Worm (Caenorhabditis elegans): Measurements from ENCODE around the gene C46C2.7.

Gene C46C2.7

ce11 chrIV:9212121-9212520, 17.5 kb downstream of the C46C2.7 start, which contains the start of gene C46C2.6:
Gene C46C2.6 (plus strand): TSS chrIV:9212421.
- no peak for TF ChIP-seq ztf-29 (GFP tag; IDR thresholded peaks at IDR 0.05)
- no peak for TF ChIP-seq T22C8.4 (GFP tag; IDR thresholded peaks at IDR 0.05)
- TF ChIP-seq cog-1 (tag; optimal IDR thresholded peaks at IDR 0.05): no peak
- no peak for TF ChIP-seq med-1 (GFP tag; optimal IDR thresholded peaks at IDR 0.05; ENCODE audit: insufficient read depth)
- no peak for TF ChIP-seq ztf-23 (GFP tag; IDR thresholded peaks at IDR 0.05)
- no peak for TF ChIP-seq klf-2 (GFP tag; conservative IDR thresholded peaks at IDR 0.05)
- TF ChIP-seq flt-1 (GFP tag; IDR thresholded peaks at IDR 0.05): no peak
- no peak for TF ChIP-seq ref-1 (GFP tag; conservative IDR thresholded peaks at IDR 0.05)
- no peak for TF ChIP-seq tab-1 (GFP tag; IDR thresholded peaks at IDR 0.05)

DNA sequence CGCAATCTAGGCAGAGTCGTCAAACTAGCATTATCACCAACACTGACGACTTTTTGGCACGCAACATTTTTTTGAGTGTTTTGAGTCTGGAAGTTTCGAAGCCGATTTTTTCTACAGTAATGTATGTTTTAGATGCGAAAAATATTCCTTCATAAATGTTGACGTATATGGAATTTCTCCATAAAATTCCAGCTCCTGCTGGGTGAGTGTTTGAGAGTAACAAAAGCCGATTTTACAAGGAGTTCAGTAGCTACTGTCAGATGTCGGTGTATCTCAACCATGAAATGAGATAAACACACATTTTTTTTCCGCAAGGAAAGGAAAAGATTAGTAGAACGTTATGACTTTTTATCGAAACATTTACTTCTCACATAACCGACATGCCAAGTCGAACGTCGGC, 20.2 kb downstream of the C46C2.7 start:
- TF ChIP-seq ztf-23 (GFP tag; IDR thresholded peaks at IDR 0.05) (no peak), ref-1 (GFP tag; conservative IDR thresholded peaks at IDR 0.05) (no peak), tab-1 (GFP tag; IDR thresholded peaks at IDR 0.05) (no peak), T22C8.4 (GFP tag; IDR thresholded peaks at IDR 0.05) (no peak), cog-1 (tag; optimal IDR thresholded peaks at IDR 0.05) (no peak), flt-1 (GFP tag; IDR thresholded peaks at IDR 0.05) (no peak), med-1 (GFP tag; optimal IDR thresholded peaks at IDR 0.05; ENCODE audit: insufficient read depth) (no peak), klf-2 (GFP tag; conservative IDR thresholded peaks at IDR 0.05) (no peak), ztf-29 (GFP tag; IDR thresholded peaks at IDR 0.05) (no peak)

DNA sequence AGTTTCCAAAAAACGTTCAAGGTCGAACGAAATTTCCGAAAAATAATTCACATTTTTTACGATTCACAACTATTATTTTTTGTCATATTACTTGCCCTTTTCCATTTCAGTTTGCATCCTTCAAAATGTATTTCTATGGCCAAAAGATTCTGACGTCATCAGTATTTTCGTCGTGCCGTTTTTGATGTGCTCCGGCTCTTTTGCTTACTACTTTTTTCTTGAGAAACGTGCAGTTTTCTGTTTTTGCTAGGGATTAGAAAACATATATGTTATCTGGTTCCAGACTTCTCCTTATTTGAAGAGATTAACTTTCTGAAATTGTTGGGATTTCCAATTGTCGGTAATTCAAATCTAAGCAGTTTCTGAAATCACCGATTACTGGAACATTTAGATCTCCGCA, 21.2 kb downstream of the C46C2.7 start:
- TF ChIP-seq cog-1 (tag; optimal IDR thresholded peaks at IDR 0.05): no peak
- TF ChIP-seq klf-2 (GFP tag; conservative IDR thresholded peaks at IDR 0.05): no peak
- TF ChIP-seq flt-1 (GFP tag; IDR thresholded peaks at IDR 0.05): no peak
- no peak for TF ChIP-seq med-1 (GFP tag; optimal IDR thresholded peaks at IDR 0.05; ENCODE audit: insufficient read depth)

DNA sequence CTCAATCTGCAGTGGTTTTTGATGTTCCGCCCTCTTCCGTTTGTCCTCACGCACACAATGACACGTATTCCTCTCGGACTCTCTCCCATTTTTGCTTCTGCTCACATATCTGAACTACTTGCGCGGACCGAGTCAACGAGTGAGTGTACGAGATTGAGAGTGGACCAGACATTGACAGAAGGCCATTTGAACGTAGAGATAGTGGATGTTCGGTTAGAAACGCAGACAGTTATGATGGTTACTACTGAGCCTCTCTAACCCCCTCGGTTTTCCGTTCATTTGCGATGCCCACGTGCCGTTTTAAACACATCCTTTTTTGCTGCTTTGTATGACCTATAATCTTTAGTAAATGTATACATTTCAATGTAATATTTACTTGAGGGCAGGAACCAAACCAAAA, 21.8 kb downstream of the C46C2.7 start:
- no peak for TF ChIP-seq cog-1 (tag; optimal IDR thresholded peaks at IDR 0.05)
- TF ChIP-seq flt-1 (GFP tag; IDR thresholded peaks at IDR 0.05): 0 out of 2 replicates have a peak, but pooled peaks have one; percentile 11
- no peak for TF ChIP-seq med-1 (GFP tag; optimal IDR thresholded peaks at IDR 0.05; ENCODE audit: insufficient read depth)

ce11 chrIV:9216956-9217355, 22.3 kb downstream of the C46C2.7 start:
- no peak for TF ChIP-seq cog-1 (tag; optimal IDR thresholded peaks at IDR 0.05)
- TF ChIP-seq flt-1 (GFP tag; IDR thresholded peaks at IDR 0.05): no peak
- TF ChIP-seq ztf-29 (GFP tag; IDR thresholded peaks at IDR 0.05): no peak
- no peak for TF ChIP-seq T22C8.4 (GFP tag; IDR thresholded peaks at IDR 0.05)

ce11 chrIV:9217426-9217825, 22.8 kb downstream of the C46C2.7 start, which contains the start of gene C46C2.2:
Gene C46C2.2 (plus strand): TSS chrIV:9217726.
- TF ChIP-seq med-1 (GFP tag; optimal IDR thresholded peaks at IDR 0.05; ENCODE audit: insufficient read depth) (no peak), T22C8.4 (GFP tag; IDR thresholded peaks at IDR 0.05) (no peak), cog-1 (tag; optimal IDR thresholded peaks at IDR 0.05) (no peak), klf-2 (GFP tag; conservative IDR thresholded peaks at IDR 0.05) (no peak), ref-1 (GFP tag; conservative IDR thresholded peaks at IDR 0.05) (no peak), ztf-29 (GFP tag; IDR thresholded peaks at IDR 0.05) (no peak), flt-1 (GFP tag; IDR thresholded peaks at IDR 0.05) (no peak), ztf-23 (GFP tag; IDR thresholded peaks at IDR 0.05) (no peak), tab-1 (GFP tag; IDR thresholded peaks at IDR 0.05) (no peak)

DNA sequence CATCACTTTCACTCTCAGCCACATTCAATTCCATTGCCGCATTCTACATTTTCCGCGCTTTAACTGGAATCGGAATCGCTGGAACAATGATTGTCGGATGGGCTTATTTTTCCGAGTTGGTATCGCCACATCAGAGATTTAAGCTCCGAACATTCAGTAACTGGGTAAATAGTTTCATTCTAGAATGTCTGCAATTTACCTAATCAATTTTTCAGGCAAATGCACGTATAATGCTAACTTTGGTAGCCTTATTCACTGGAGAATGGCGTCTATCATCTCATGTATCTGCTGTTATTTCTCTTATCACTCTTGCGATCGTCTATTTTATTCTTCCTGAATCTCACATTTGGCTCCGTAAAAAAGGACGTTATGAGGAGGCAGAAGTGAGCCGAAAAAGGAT, 23.8 kb downstream of the C46C2.7 start:
- TF ChIP-seq cog-1 (tag; optimal IDR thresholded peaks at IDR 0.05) (no peak), ztf-29 (GFP tag; IDR thresholded peaks at IDR 0.05) (no peak), flt-1 (GFP tag; IDR thresholded peaks at IDR 0.05) (no peak), ref-1 (GFP tag; conservative IDR thresholded peaks at IDR 0.05) (no peak), T22C8.4 (GFP tag; IDR thresholded peaks at IDR 0.05) (no peak), med-1 (GFP tag; optimal IDR thresholded peaks at IDR 0.05; ENCODE audit: insufficient read depth) (no peak), klf-2 (GFP tag; conservative IDR thresholded peaks at IDR 0.05) (no peak), tab-1 (GFP tag; IDR thresholded peaks at IDR 0.05) (no peak), ztf-23 (GFP tag; IDR thresholded peaks at IDR 0.05) (no peak)

DNA sequence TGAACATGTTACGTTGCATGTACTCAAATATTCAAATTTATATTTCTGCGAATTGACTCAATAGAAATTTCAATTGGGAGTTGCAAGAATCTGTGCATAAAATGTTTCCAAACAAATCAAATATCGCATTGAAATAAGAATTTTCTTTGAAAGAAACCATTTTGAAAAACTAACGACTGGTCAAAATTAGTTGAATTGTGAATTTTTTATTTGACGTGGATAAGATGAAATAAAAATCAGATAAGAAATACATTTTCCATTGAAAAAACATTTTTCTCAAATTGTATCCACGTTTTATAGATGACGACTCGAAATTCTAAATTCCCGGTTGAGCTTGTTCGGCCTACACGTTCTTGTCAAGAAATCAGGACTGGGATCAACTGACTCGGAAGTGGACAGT, 30.2 kb downstream of the C46C2.7 start, which contains the start of gene C46C2.3:
Gene C46C2.3 (plus strand): TSS at position 301 of the 400 bp plus-strand sequence.
- TF ChIP-seq ztf-29 (GFP tag; IDR thresholded peaks at IDR 0.05) (no peak), klf-2 (GFP tag; conservative IDR thresholded peaks at IDR 0.05) (no peak), cog-1 (tag; optimal IDR thresholded peaks at IDR 0.05) (no peak), ref-1 (GFP tag; conservative IDR thresholded peaks at IDR 0.05) (no peak), flt-1 (GFP tag; IDR thresholded peaks at IDR 0.05) (no peak), med-1 (GFP tag; optimal IDR thresholded peaks at IDR 0.05; ENCODE audit: insufficient read depth) (no peak), tab-1 (GFP tag; IDR thresholded peaks at IDR 0.05) (no peak), T22C8.4 (GFP tag; IDR thresholded peaks at IDR 0.05) (no peak), ztf-23 (GFP tag; IDR thresholded peaks at IDR 0.05) (no peak)

- TF ChIP-seq flt-1 (GFP tag; IDR thresholded peaks at IDR 0.05): no peak
- TF ChIP-seq klf-2 (GFP tag; conservative IDR thresholded peaks at IDR 0.05): no peak
- TF ChIP-seq med-1 (GFP tag; optimal IDR thresholded peaks at IDR 0.05; ENCODE audit: insufficient read depth): no peak
- no peak for TF ChIP-seq T22C8.4 (GFP tag; IDR thresholded peaks at IDR 0.05)
- TF ChIP-seq ztf-29 (GFP tag; IDR thresholded peaks at IDR 0.05): no peak
- TF ChIP-seq cog-1 (tag; optimal IDR thresholded peaks at IDR 0.05): no peak
- no peak for TF ChIP-seq ref-1 (GFP tag; conservative IDR thresholded peaks at IDR 0.05)
- TF ChIP-seq tab-1 (GFP tag; IDR thresholded peaks at IDR 0.05): no peak
- no peak for TF ChIP-seq ztf-23 (GFP tag; IDR thresholded peaks at IDR 0.05)
Observed at ce11 chrIV:9227650-9228049, 33.0 kb downstream of the C46C2.7 start.

ce11 chrIV:9232421-9233141, 38.0 kb downstream of the C46C2.7 start, which contains the start of gene Y11D7A.3:
Gene Y11D7A.3 (plus strand): TSS chrIV:9233091.
- no peak for TF ChIP-seq ztf-23 (GFP tag; IDR thresholded peaks at IDR 0.05)
- TF ChIP-seq med-1 (GFP tag; optimal IDR thresholded peaks at IDR 0.05; ENCODE audit: insufficient read depth): no peak
- TF ChIP-seq tab-1 (GFP tag; IDR thresholded peaks at IDR 0.05): no peak
- no peak for TF ChIP-seq ztf-29 (GFP tag; IDR thresholded peaks at IDR 0.05)
- no peak for TF ChIP-seq klf-2 (GFP tag; conservative IDR thresholded peaks at IDR 0.05)

Data from whole organism, midembryonic.